Worm (Caenorhabditis elegans) whole organism, late embryonic: ENCODE results near the gene F56C3.10.

ENCODE experiments used
- K09A11.1 ChIP-seq: sonication (generic microtip); optimal IDR thresholded peaks from 2 replicates; lab custom pipeline; 2017; ENCODE audit warnings: antibody characterized with exemption, mild to moderate bottlenecking, missing genetic modification characterization, missing compliant biosample characterization; ENCODE audit not compliant: insufficient read depth
- ama-1 ChIP-seq: fragments of 150-350 bp; optimal IDR thresholded peaks from 2 replicates; lab custom pipeline; 2014
- ceh-24 ChIP-seq: sonication (generic microtip); optimal IDR thresholded peaks from 2 replicates; lab custom pipeline; 2016; ENCODE audit warnings: mild to moderate bottlenecking, missing genetic modification characterization, missing compliant biosample characterization
- ceh-45 ChIP-seq: fragments of 200-800 bp; sonication (Bioruptor generic); IDR thresholded peaks from 2 replicates; pipeline ENCODE4 v1.3.6; 2022; ENCODE audit warnings: missing genetic modification reagents, missing genetic modification characterization, missing compliant biosample characterization
- ets-4 ChIP-seq: sonication (generic microtip); optimal IDR thresholded peaks from 2 replicates; lab custom pipeline; 2016; ENCODE audit warnings: missing genetic modification characterization, missing compliant biosample characterization
- fkh-10 ChIP-seq: fragments of 150-350 bp; optimal IDR thresholded peaks from 2 replicates; lab custom pipeline; 2014; ENCODE audit warnings: missing biosample characterization, missing genetic modification reagents, missing genetic modification characterization
- lin-11 ChIP-seq: fragments of 200-800 bp; sonication (Bioruptor generic); optimal IDR thresholded peaks from 2 replicates; lab custom pipeline; 2018; ENCODE audit warnings: mild to moderate bottlenecking, missing genetic modification characterization, missing compliant biosample characterization
- madf-2 ChIP-seq: sonication (generic microtip); optimal IDR thresholded peaks from 2 replicates; lab custom pipeline; 2017; ENCODE audit warnings: missing genetic modification characterization, missing compliant biosample characterization
- nfya-1 ChIP-seq: sonication (generic microtip); optimal IDR thresholded peaks from 2 replicates; lab custom pipeline; 2017; ENCODE audit warnings: missing genetic modification characterization, mild to moderate bottlenecking, missing compliant biosample characterization, antibody characterized with exemption, moderate library complexity
- pag-3 ChIP-seq: sonication (generic microtip); optimal IDR thresholded peaks from 2 replicates; lab custom pipeline; 2016; ENCODE audit warnings: missing compliant biosample characterization, missing genetic modification characterization, borderline replicate concordance
- unc-55 ChIP-seq: sonication (generic microtip); optimal IDR thresholded peaks from 2 replicates; lab custom pipeline; 2017; ENCODE audit warnings: missing biosample characterization, missing genetic modification reagents, missing genetic modification characterization
- zip-5 ChIP-seq: sonication (generic microtip); optimal IDR thresholded peaks from 2 replicates; lab custom pipeline; 2016; ENCODE audit warnings: missing genetic modification characterization, missing compliant biosample characterization

- TF ChIP-seq lin-11 (no peak), madf-2 (tag; lab: Kevin White, UChicago) (no peak), ceh-24 (tag; lab: Kevin White, UChicago) (no peak), nfya-1 (tag; lab: Kevin White, UChicago) (no peak), ets-4 (no peak), K09A11.1 (tag; lab: Kevin White, UChicago) (no peak), ceh-45 (no peak), zip-5 (tag; lab: Kevin White, UChicago) (no peak), pag-3 (tag; lab: Kevin White, UChicago) (no peak), unc-55 (GFP tag; lab: Kevin White, UChicago) (no peak), fkh-10 (GFP tag; lab: Kevin White, UChicago) (no peak), ama-1 (no peak)
Measured at ce11 chrX:1384538-1384937, 3.1 kb upstream of the F56C3.10 start, which contains the start of gene F56C3.8.
